Worm (Caenorhabditis elegans) whole organism, L4 larva: ENCODE results near the gene M02D8.3.

Source experiments
- F37D6.2 ChIP-seq: sonication (generic microtip); optimal IDR thresholded peaks from 2 replicates; lab custom pipeline; 2016; ENCODE audit warnings: mild to moderate bottlenecking, missing genetic modification characterization, missing compliant biosample characterization
- R02D3.7 ChIP-seq: fragments of 150-350 bp; sonication (generic microtip); optimal IDR thresholded peaks from 3 replicates; lab custom pipeline; 2014; ENCODE audit warnings: missing biosample characterization, missing genetic modification characterization
- T20F7.1 ChIP-seq: fragments of 200-800 bp; sonication (Bioruptor generic); optimal IDR thresholded peaks from 2 replicates; lab custom pipeline; 2018; ENCODE audit warnings: mild to moderate bottlenecking, missing genetic modification characterization, missing compliant biosample characterization
- Y105C5A.15 ChIP-seq: fragments of 200-800 bp; sonication (Bioruptor generic); IDR thresholded peaks from 2 replicates; pipeline ENCODE4 v1.3.6; 2022; ENCODE audit warnings: missing genetic modification characterization, missing compliant biosample characterization
- aha-1 ChIP-seq: fragments of 150-350 bp; peaks from one replicate; lab custom pipeline; 2014; ENCODE audit warnings: missing biosample characterization, missing genetic modification characterization
- ama-1 ChIP-seq: fragments of 150-350 bp; optimal IDR thresholded peaks from 2 replicates; lab custom pipeline; 2014; ENCODE audit warnings: inconsistent platforms, mixed read lengths
- ces-1 ChIP-seq: fragments of 150-350 bp; sonication (generic microtip); optimal IDR thresholded peaks from 4 replicates; lab custom pipeline; 2014; ENCODE audit warnings: missing biosample characterization, missing genetic modification reagents, missing genetic modification characterization
- daf-16 ChIP-seq, 3 experiments: sonication (generic microtip); optimal IDR thresholded peaks; 2 replicates each; lab custom pipeline; 2016 to 2017; ENCODE audit warnings: missing genetic modification characterization in 3 of 3, missing genetic modification reagents in 3 of 3, mild to moderate bottlenecking in 2 of 3, missing compliant biosample characterization in 2 of 3, missing biosample characterization in 1 of 3, moderate library complexity in 1 of 3
- dpl-1 ChIP-seq: fragments of 150-350 bp; optimal IDR thresholded peaks from 2 replicates; lab custom pipeline; 2014; ENCODE audit warnings: missing biosample characterization, missing genetic modification reagents, missing genetic modification characterization
- dve-1 ChIP-seq: sonication (generic microtip); optimal IDR thresholded peaks from 2 replicates; lab custom pipeline; 2017; ENCODE audit warnings: antibody characterized with exemption, mild to moderate bottlenecking, missing genetic modification characterization, missing compliant biosample characterization; ENCODE audit not compliant: insufficient read depth
- egl-27 ChIP-seq: sonication (generic microtip); optimal IDR thresholded peaks from 3 replicates; lab custom pipeline; 2017; ENCODE audit warnings: missing biosample characterization, missing genetic modification reagents, missing genetic modification characterization
- fkh-10 ChIP-seq: fragments of 150-350 bp; optimal IDR thresholded peaks from 2 replicates; lab custom pipeline; 2014; ENCODE audit warnings: missing biosample characterization, missing genetic modification reagents, missing genetic modification characterization
- hlh-11 ChIP-seq: fragments of 200-800 bp; sonication (Bioruptor generic); optimal IDR thresholded peaks from 2 replicates; lab custom pipeline; 2018; ENCODE audit warnings: mild to moderate bottlenecking, missing genetic modification characterization, missing compliant biosample characterization
- lin-1 ChIP-seq: fragments of 200-800 bp; sonication (Bioruptor generic); IDR thresholded peaks from 2 replicates; pipeline ENCODE4 v1.3.6; 2022; ENCODE audit warnings: missing genetic modification reagents, missing genetic modification characterization, missing compliant biosample characterization
- lin-13 ChIP-seq: fragments of 150-350 bp; optimal IDR thresholded peaks from 2 replicates; lab custom pipeline; 2014; ENCODE audit warnings: missing biosample characterization, missing genetic modification reagents, missing genetic modification characterization
- lin-29 ChIP-seq: fragments of 200-800 bp; sonication (Bioruptor generic); IDR thresholded peaks from 2 replicates; pipeline ENCODE4 v1.3.6; 2022; ENCODE audit warnings: missing genetic modification reagents, missing genetic modification characterization, missing compliant biosample characterization
- lin-39 ChIP-seq: fragments of 150-350 bp; optimal IDR thresholded peaks from 2 replicates; lab custom pipeline; 2014; ENCODE audit warnings: missing biosample characterization, missing genetic modification reagents, missing genetic modification characterization
- madf-9 ChIP-seq: fragments of 200-800 bp; sonication (Bioruptor generic); conservative IDR thresholded peaks from 2 replicates; pipeline ENCODE4 v1.3.6; 2022; ENCODE audit warnings: missing genetic modification reagents, missing genetic modification characterization, missing compliant biosample characterization
- mxl-3 ChIP-seq: fragments of 200-800 bp; sonication (Bioruptor generic); optimal IDR thresholded peaks from 2 replicates; lab custom pipeline; 2018; ENCODE audit warnings: mild to moderate bottlenecking, missing genetic modification characterization, missing compliant biosample characterization
- nhr-102 ChIP-seq: sonication (generic microtip); optimal IDR thresholded peaks from 2 replicates; lab custom pipeline; 2016; ENCODE audit warnings: mild to moderate bottlenecking, missing genetic modification characterization, moderate library complexity, missing compliant biosample characterization
- nhr-111 ChIP-seq: fragments of 200-800 bp; sonication (Bioruptor generic); optimal IDR thresholded peaks from 2 replicates; lab custom pipeline; 2018; ENCODE audit warnings: mild to moderate bottlenecking, missing genetic modification characterization, missing compliant biosample characterization
- nhr-25 ChIP-seq: sonication (generic microtip); optimal IDR thresholded peaks from 2 replicates; lab custom pipeline; 2017; ENCODE audit warnings: missing genetic modification characterization, mild to moderate bottlenecking, missing compliant biosample characterization, antibody characterized with exemption, moderate library complexity, borderline replicate concordance; ENCODE audit not compliant: insufficient read depth
- nhr-42 ChIP-seq: fragments of 200-800 bp; sonication (Bioruptor generic); IDR thresholded peaks from 2 replicates; pipeline ENCODE4 v1.3.6; 2022; ENCODE audit warnings: missing genetic modification characterization, missing compliant biosample characterization
- nhr-48 ChIP-seq: sonication (generic microtip); optimal IDR thresholded peaks from 2 replicates; lab custom pipeline; 2016; ENCODE audit warnings: mild to moderate bottlenecking, missing genetic modification characterization, missing compliant biosample characterization
- nhr-76 ChIP-seq: fragments of 150-350 bp; optimal IDR thresholded peaks from 2 replicates; lab custom pipeline; 2014; ENCODE audit warnings: missing biosample characterization, missing genetic modification characterization
- pha-4 ChIP-seq, 2 experiments: fragments of 150-350 bp in 1 of 2; fragments of 200-800 bp in 1 of 2; sonication (Bioruptor generic) in 1 of 2; IDR thresholded peaks in 1 of 2; optimal IDR thresholded peaks in 1 of 2; 2 replicates each; pipeline versions ENCODE4 v1.3.6 to Lab custom; 2014 to 2022; ENCODE audit warnings: missing genetic modification characterization in 2 of 2, missing genetic modification reagents in 2 of 2, missing biosample characterization in 1 of 2, missing compliant biosample characterization in 1 of 2
- php-3 ChIP-seq: fragments of 200-800 bp; sonication (Bioruptor generic); IDR thresholded peaks from 2 replicates; pipeline ENCODE4 v1.3.6; 2022; ENCODE audit warnings: missing genetic modification reagents, missing genetic modification characterization, missing compliant biosample characterization
- set-16 ChIP-seq: fragments of 200-800 bp; sonication (Bioruptor generic); IDR thresholded peaks from 2 replicates; pipeline ENCODE4 v1.3.6; 2022; ENCODE audit warnings: missing genetic modification reagents, missing genetic modification characterization, missing compliant biosample characterization
- snpc-4 ChIP-seq: fragments of 150-350 bp; optimal IDR thresholded peaks from 2 replicates; lab custom pipeline; 2014; ENCODE audit warnings: missing biosample characterization, missing genetic modification characterization
- spr-3 ChIP-seq: fragments of 200-800 bp; sonication (Bioruptor generic); optimal IDR thresholded peaks from 2 replicates; lab custom pipeline; 2018; ENCODE audit warnings: mild to moderate bottlenecking, missing genetic modification characterization, missing compliant biosample characterization
- tra-1 ChIP-seq: fragments of 200-800 bp; sonication (Bioruptor generic); IDR thresholded peaks from 2 replicates; pipeline ENCODE4 v1.3.6; 2022; ENCODE audit warnings: missing genetic modification reagents, missing genetic modification characterization, missing compliant biosample characterization
- unc-39 ChIP-seq: sonication (generic microtip); optimal IDR thresholded peaks from 2 replicates; lab custom pipeline; 2017; ENCODE audit warnings: missing biosample characterization, missing genetic modification characterization
- unc-62 ChIP-seq, 3 experiments: fragments of 150-350 bp in 1 of 3; sonication (generic microtip); optimal IDR thresholded peaks in 2 of 3; peaks in 1 of 3; 1 replicate in 1 of 3; 2 replicates in 2 of 3; lab custom pipeline; 2014 to 2017; ENCODE audit warnings: missing biosample characterization in 3 of 3, missing genetic modification characterization in 3 of 3, missing genetic modification reagents in 3 of 3, missing genotype in 1 of 3
- vab-7 ChIP-seq: fragments of 200-800 bp; sonication (Bioruptor generic); IDR thresholded peaks from 2 replicates; pipeline ENCODE4 v1.3.6; 2022; ENCODE audit warnings: missing genetic modification reagents, missing genetic modification characterization, missing compliant biosample characterization
- zag-1 ChIP-seq: fragments of 150-350 bp; optimal IDR thresholded peaks from 2 replicates; lab custom pipeline; 2014; ENCODE audit warnings: missing biosample characterization, missing genetic modification characterization
- zfp-3 ChIP-seq: fragments of 200-800 bp; sonication (Bioruptor generic); conservative IDR thresholded peaks from 2 replicates; pipeline ENCODE4 v1.3.6; 2022; ENCODE audit warnings: missing genetic modification reagents, missing genetic modification characterization, missing compliant biosample characterization
- ztf-7 ChIP-seq: fragments of 150-350 bp; optimal IDR thresholded peaks from 2 replicates; lab custom pipeline; 2014; ENCODE audit warnings: missing biosample characterization, missing genetic modification characterization

Gene M02D8.3

DNA sequence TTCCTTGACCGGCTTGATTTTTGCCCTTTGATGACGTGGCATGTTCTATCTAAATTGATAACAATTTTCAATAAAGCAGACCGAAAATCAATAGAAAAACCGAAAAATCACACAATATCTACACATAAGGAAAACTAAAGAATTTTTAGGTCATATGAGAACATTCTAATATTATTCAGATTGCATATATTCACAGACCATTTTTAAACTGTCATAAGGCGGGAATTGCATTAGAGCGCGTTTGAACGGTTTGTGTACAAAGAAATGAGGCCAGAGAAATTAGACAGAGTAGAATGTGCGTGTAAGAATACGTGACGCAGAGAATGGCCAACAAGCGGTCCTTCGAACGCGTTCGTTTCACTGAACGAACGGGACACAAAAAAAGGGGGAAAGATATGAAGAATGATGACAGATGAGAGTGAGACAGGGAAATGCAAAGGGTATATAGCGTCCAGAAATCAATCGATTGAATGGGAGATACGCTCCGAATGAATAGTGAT is at the start of gene M02D8.3 (continued):
- peak; percentile 10 for TF ChIP-seq T20F7.1 (GFP tag; lab: Kevin White, UChicago)
- TF ChIP-seq lin-29, result no peak
- peak; percentile 43 for TF ChIP-seq nhr-25 (tag; lab: Kevin White, UChicago)
- TF ChIP-seq pha-4 (GFP tag; IDR thresholded peaks at IDR 0.05; lab: Robert Waterston, UW), result no peak
- TF ChIP-seq pha-4 (tag; optimal IDR thresholded peaks at IDR 0.05; lab: Kevin White, UChicago), result peak; percentile 48
- no peak for TF ChIP-seq egl-27
- TF ChIP-seq tra-1 (GFP tag; lab: Robert Waterston, UW), result no peak
- TF ChIP-seq mxl-3 (GFP tag; lab: Kevin White, UChicago), result peak; percentile 83
- peak; percentile 71 for TF ChIP-seq dve-1 (tag; lab: Kevin White, UChicago)

DNA sequence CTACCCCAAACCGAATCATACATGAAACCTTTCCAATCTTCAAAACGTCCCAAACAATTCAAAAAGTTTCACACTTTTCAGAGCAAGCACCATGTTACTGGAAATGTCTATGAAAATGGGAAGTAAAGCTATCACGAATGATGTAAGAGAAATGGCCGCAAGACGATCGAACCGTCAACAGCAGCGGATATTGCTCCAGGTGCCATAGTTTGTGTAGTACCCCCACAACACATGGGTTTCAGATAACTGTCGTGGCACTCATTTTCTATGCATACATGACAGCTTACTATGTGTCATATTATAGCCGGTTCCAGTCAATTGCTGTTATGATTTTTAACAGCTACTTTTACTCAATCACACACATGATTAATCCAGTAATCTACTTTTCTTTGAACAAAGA is 47.4 kb upstream of the M02D8.3 start, which contains the start of gene ZK721.3:
ZK721.3 (plus strand) TSS at position 301 of the 400 bp plus-strand sequence.
- TF ChIP-seq zfp-3 (no peak), aha-1 (tag; lab: Kevin White, UChicago) (peak; percentile 50), unc-62 (GFP tag; optimal IDR thresholded peaks at IDR 0.05 in 1 of 2; lab: Kevin White, UChicago) (peak in 1 of 2 experiments; percentile 45), unc-62 (tag; optimal IDR thresholded peaks at IDR 0.05; lab: Kevin White, UChicago) (no peak)

DNA sequence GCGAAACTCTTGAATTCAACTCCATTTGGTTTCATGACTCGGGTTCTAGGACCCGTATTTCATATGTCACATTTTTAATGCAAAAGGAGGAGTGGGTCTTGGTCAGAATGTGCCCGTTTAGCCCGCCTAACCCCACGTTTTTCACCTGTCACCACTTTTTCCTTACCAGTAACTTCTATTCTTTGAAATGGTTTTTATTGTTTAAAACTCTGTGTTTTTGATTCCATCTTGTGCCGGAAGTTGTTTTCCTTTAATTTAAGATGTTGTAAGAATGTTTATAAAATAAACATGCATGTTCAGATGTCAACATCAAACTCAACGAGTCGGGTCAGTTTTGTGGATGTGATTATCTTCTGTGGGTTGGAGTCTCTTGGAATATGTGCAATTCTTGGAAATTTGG is 41.7 kb upstream of the M02D8.3 start, which contains the start of gene ZK721.4:
ZK721.4 (plus strand) TSS at position 301 of the 400 bp plus-strand sequence.
- TF ChIP-seq madf-9 (no peak), zfp-3 (no peak), nhr-25 (tag; lab: Kevin White, UChicago) (no peak), lin-13 (GFP tag; lab: Kevin White, UChicago) (no peak), ztf-7 (no peak), daf-16 (GFP tag; optimal IDR thresholded peaks at IDR 0.05; lab: Kevin White, UChicago) (no peak), daf-16 (tag; optimal IDR thresholded peaks at IDR 0.05; lab: Kevin White, UChicago) (no peak), Y105C5A.15 (GFP tag; lab: Robert Waterston, UW) (no peak), zag-1 (tag; lab: Kevin White, UChicago) (no peak), T20F7.1 (GFP tag; lab: Kevin White, UChicago) (no peak), ces-1 (GFP tag; lab: Kevin White, UChicago) (no peak), nhr-48 (tag; lab: Kevin White, UChicago) (no peak), set-16 (GFP tag; lab: Robert Waterston, UW) (no peak)

- peak; percentile 11 for TF ChIP-seq ces-1 (GFP tag; lab: Kevin White, UChicago)
- no peak for TF ChIP-seq R02D3.7
Observed at ce11 chrX:8770316-8770715, 33.5 kb upstream of the M02D8.3 start.

ce11 chrX:8764044-8764443 is 27.2 kb upstream of the M02D8.3 start:
- TF ChIP-seq Y105C5A.15 (GFP tag; lab: Robert Waterston, UW) (no peak), nhr-48 (tag; lab: Kevin White, UChicago) (no peak), nhr-42 (no peak), ama-1 (no peak), F37D6.2 (no peak), snpc-4 (tag; lab: Kevin White, UChicago) (no peak), php-3 (GFP tag; lab: Robert Waterston, UW) (0 out of 2 replicates have a peak, but pooled peaks have one; percentile 25), unc-39 (tag; lab: Kevin White, UChicago) (no peak), nhr-76 (tag; lab: Kevin White, UChicago) (no peak), hlh-11 (tag; lab: Kevin White, UChicago) (peak; percentile 11), lin-39 (tag; lab: Kevin White, UChicago) (no peak), dpl-1 (GFP tag; lab: Kevin White, UChicago) (no peak), nhr-102 (tag; lab: Kevin White, UChicago) (no peak), daf-16 (GFP tag; optimal IDR thresholded peaks at IDR 0.05; lab: Kevin White, UChicago) (peak in 1 of 2 experiments; percentile 34), daf-16 (tag; optimal IDR thresholded peaks at IDR 0.05; lab: Kevin White, UChicago) (no peak), lin-1 (no peak), spr-3 (GFP tag; lab: Kevin White, UChicago) (no peak), ces-1 (GFP tag; lab: Kevin White, UChicago) (no peak), nhr-111 (GFP tag; lab: Kevin White, UChicago) (no peak), fkh-10 (no peak), vab-7 (GFP tag; lab: Robert Waterston, UW) (no peak), tra-1 (GFP tag; lab: Robert Waterston, UW) (no peak)
